Worm (Caenorhabditis elegans) whole organism, midembryonic: ENCODE measurements around the gene F49H12.4.

Experiments used
- T22C8.4 ChIP-seq: fragments of 200-800 bp; sonication (Bioruptor generic); IDR thresholded peaks from 2 replicates; pipeline ENCODE4 v1.3.6; 2022; ENCODE audit warnings: missing genetic modification characterization, missing compliant biosample characterization
- cog-1 ChIP-seq: sonication (generic microtip); optimal IDR thresholded peaks from 2 replicates; lab custom pipeline; 2016; ENCODE audit warnings: missing genetic modification characterization, missing compliant biosample characterization
- flt-1 ChIP-seq: fragments of 200-800 bp; sonication (Bioruptor generic); IDR thresholded peaks from 2 replicates; pipeline ENCODE4 v1.3.6; 2022; ENCODE audit warnings: missing genetic modification characterization, missing compliant biosample characterization
- klf-2 ChIP-seq: fragments of 200-800 bp; sonication (Bioruptor generic); conservative IDR thresholded peaks from 2 replicates; pipeline ENCODE4 v1.3.6; 2022; ENCODE audit warnings: missing genetic modification reagents, missing genetic modification characterization, missing compliant biosample characterization
- med-1 ChIP-seq: sonication (generic microtip); optimal IDR thresholded peaks from 2 replicates; lab custom pipeline; 2017; ENCODE audit warnings: missing genetic modification characterization, mild to moderate bottlenecking, missing compliant biosample characterization, antibody characterized with exemption, missing genetic modification reagents; ENCODE audit not compliant: insufficient read depth
- ref-1 ChIP-seq: fragments of 200-800 bp; sonication (Bioruptor generic); conservative IDR thresholded peaks from 2 replicates; pipeline ENCODE4 v1.3.6; 2022; ENCODE audit warnings: missing genetic modification reagents, missing genetic modification characterization, missing compliant biosample characterization
- tab-1 ChIP-seq: fragments of 200-800 bp; sonication (Bioruptor generic); IDR thresholded peaks from 2 replicates; pipeline ENCODE4 v1.3.6; 2022; ENCODE audit warnings: missing genetic modification characterization, missing compliant biosample characterization
- ztf-23 ChIP-seq: fragments of 200-800 bp; sonication (Bioruptor generic); IDR thresholded peaks from 2 replicates; pipeline ENCODE4 v1.3.6; 2022; ENCODE audit warnings: missing genetic modification reagents, missing genetic modification characterization, missing compliant biosample characterization
- ztf-29 ChIP-seq: fragments of 200-800 bp; sonication (Bioruptor generic); IDR thresholded peaks from 2 replicates; pipeline ENCODE4 v1.3.6; 2022; ENCODE audit warnings: missing genetic modification reagents, missing genetic modification characterization, missing compliant biosample characterization

The F49H12.4 gene

ce11 chrX:2079536-2079935 is at the start of gene F49H12.4:
TSS of gene F49H12.4 (plus strand) at chrX:2079836.
- TF ChIP-seq flt-1 (GFP tag; lab: Robert Waterston, UW): no peak

ce11 chrX:2030871-2031270 is 48.8 kb upstream of the F49H12.4 start:
- TF ChIP-seq klf-2 (no peak), cog-1 (tag; lab: Kevin White, UChicago) (no peak)

- TF ChIP-seq cog-1 (tag; lab: Kevin White, UChicago) (no peak), ref-1 (no peak), tab-1 (GFP tag; lab: Robert Waterston, UW) (no peak), med-1 (GFP tag; lab: Kevin White, UChicago) (no peak), ztf-29 (no peak), T22C8.4 (GFP tag; lab: Robert Waterston, UW) (no peak), ztf-23 (no peak), flt-1 (GFP tag; lab: Robert Waterston, UW) (no peak), klf-2 (no peak)
Measured at ce11 chrX:2031414-2031813, 48.2 kb upstream of the F49H12.4 start, which contains the start of gene Y102A11A.5. TSS of gene Y102A11A.5 (minus strand) at chrX:2031588.

- TF ChIP-seq cog-1 (tag; lab: Kevin White, UChicago) (no peak), tab-1 (GFP tag; lab: Robert Waterston, UW) (no peak), ztf-29 (no peak), ztf-23 (no peak), klf-2 (no peak), med-1 (GFP tag; lab: Kevin White, UChicago) (no peak), ref-1 (no peak), T22C8.4 (GFP tag; lab: Robert Waterston, UW) (no peak), flt-1 (GFP tag; lab: Robert Waterston, UW) (no peak)
Measured at ce11 chrX:2035172-2035571, 44.5 kb upstream of the F49H12.4 start, which contains the start of gene ergi-1. TSS of gene ergi-1 (minus strand) at chrX:2035272.

DNA sequence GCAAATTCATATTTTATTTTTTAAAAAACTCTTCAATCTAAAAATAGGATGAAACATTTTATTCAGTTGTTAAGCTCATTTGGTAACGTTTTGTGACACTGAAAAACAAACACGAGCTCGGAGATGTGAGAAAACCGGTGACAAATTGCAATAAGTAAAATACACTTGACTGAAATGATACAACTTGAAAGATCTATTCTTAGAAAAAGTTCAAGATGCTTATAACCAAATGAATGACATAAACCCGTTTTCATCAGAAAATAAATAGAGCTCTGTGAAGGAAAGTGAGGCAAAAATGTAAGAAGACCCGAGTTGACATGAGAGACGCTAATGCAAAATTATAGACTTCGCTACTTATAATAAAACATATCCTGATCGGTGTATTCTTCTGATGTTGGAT is 40.3 kb upstream of the F49H12.4 start, which contains the start of gene smex-2:
TSS of gene smex-2 (minus strand) at position 101 of the 400 bp plus-strand sequence.
- TF ChIP-seq ztf-23 (no peak), T22C8.4 (GFP tag; lab: Robert Waterston, UW) (no peak)

DNA sequence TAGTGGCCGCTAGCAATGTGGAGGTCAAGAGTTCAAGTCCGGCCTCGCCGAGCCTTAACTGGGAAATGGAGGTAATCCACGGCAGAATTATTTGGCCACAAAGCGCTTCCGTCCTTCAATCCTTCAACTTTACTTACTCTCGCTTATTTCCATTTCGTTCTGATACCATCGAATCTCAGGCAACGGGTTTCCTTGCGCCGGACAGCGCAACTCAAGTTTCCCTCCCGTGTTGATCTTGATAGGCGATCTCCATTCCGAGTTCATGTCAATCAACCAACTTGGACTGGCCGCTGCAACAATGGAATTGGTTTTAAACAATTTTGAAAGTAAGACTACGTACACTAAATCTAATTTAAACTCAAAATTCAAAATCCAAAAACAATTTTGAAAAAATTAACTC is 38.8 kb upstream of the F49H12.4 start:
- TF ChIP-seq klf-2 (no peak), med-1 (GFP tag; lab: Kevin White, UChicago) (no peak), ztf-29 (no peak), ref-1 (no peak), flt-1 (GFP tag; lab: Robert Waterston, UW) (peak; percentile 46; the same call in 1 of the 2 replicates), tab-1 (GFP tag; lab: Robert Waterston, UW) (no peak), T22C8.4 (GFP tag; lab: Robert Waterston, UW) (no peak), ztf-23 (no peak), cog-1 (tag; lab: Kevin White, UChicago) (no peak)

ce11 chrX:2041448-2042138 is 38.0 kb upstream of the F49H12.4 start:
- TF ChIP-seq cog-1 (tag; lab: Kevin White, UChicago): no peak
- TF ChIP-seq tab-1 (GFP tag; lab: Robert Waterston, UW): no peak
- TF ChIP-seq T22C8.4 (GFP tag; lab: Robert Waterston, UW): no peak
- no peak for TF ChIP-seq ref-1
- TF ChIP-seq klf-2: no peak
- TF ChIP-seq ztf-29: no peak
- TF ChIP-seq ztf-23: no peak
- no peak for TF ChIP-seq med-1 (GFP tag; lab: Kevin White, UChicago)

- TF ChIP-seq tab-1 (GFP tag; lab: Robert Waterston, UW) (0 out of 2 replicates have a peak, but pooled peaks have one; percentile 45), cog-1 (tag; lab: Kevin White, UChicago) (no peak)
Measured at ce11 chrX:2042621-2043020, 37.0 kb upstream of the F49H12.4 start.

- TF ChIP-seq tab-1 (GFP tag; lab: Robert Waterston, UW): peak; percentile 40; the same call in 1 of the 2 replicates
- TF ChIP-seq ref-1: no peak
- peak; percentile 53; the same call in 1 of the 2 replicates for TF ChIP-seq ztf-23
- no peak for TF ChIP-seq cog-1 (tag; lab: Kevin White, UChicago)
Measured at ce11 chrX:2043224-2043623, 36.4 kb upstream of the F49H12.4 start.

DNA sequence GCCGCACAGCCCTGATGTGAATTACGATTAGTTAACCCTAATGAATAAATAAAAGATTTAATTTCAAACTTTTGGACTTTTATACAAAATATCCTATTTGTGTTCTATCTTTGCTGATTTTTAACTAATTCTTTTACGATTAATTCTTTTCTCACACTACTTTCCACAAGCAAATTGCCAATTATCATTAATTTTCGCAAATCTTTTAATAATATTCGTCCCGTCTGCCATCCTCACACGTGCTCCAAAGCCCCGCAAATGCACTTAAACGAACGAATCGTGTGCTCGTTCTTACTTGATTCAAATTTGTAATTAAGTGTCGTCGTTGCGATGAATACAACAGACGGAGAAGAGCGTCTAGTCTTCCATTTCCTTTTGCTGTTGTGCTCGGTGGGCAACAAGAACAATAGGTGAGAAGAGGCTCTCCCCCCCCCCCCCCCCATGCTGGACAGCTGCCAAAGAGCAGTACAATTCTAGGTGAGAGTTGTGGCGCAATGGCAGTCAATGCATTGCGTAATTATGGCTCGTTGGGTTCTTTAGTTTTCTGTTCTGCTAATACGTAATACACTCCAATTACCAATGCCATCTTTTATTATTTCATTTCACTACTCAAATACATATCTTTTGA is 35.0 kb upstream of the F49H12.4 start:
- TF ChIP-seq flt-1 (GFP tag; lab: Robert Waterston, UW) (peak; percentile 59; the same call in 1 of the 2 replicates), T22C8.4 (GFP tag; lab: Robert Waterston, UW) (no peak), med-1 (GFP tag; lab: Kevin White, UChicago) (no peak), ztf-23 (0 out of 2 replicates have a peak, but pooled peaks have one; percentile 53), tab-1 (GFP tag; lab: Robert Waterston, UW) (0 out of 2 replicates have a peak, but pooled peaks have one; percentile 22)

DNA sequence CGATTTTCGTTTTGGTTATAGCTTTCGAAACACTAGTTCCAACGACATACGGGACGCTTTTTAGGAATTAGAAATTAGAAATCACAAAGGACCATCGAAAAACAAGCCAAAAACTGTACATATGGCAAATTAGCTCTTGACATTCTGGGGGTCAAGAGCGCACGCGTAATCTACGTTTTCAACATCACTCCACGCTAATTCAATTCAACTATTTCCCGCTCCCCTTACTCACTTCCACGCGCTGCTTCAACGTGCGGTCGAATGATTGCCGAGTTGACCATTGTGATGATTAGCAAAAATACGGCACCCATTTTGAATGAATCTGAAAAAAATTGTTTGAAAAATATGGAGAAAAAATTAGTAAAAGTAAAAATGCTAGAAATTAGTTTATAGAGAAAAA is 34.0 kb upstream of the F49H12.4 start:
- no peak for TF ChIP-seq ztf-23
- TF ChIP-seq T22C8.4 (GFP tag; lab: Robert Waterston, UW): no peak
- TF ChIP-seq cog-1 (tag; lab: Kevin White, UChicago): no peak
- TF ChIP-seq med-1 (GFP tag; lab: Kevin White, UChicago): no peak
- TF ChIP-seq ref-1: no peak
- TF ChIP-seq klf-2: no peak
- no peak for TF ChIP-seq flt-1 (GFP tag; lab: Robert Waterston, UW)
